Worm (Caenorhabditis elegans) whole organism, early embryonic: ENCODE data around the gene F39G3.4.

ENCODE experiments used
- F13C5.2 ChIP-seq: sonication (generic microtip); optimal IDR thresholded peaks from 2 replicates; lab custom pipeline; 2017; ENCODE audit warnings: mild to moderate bottlenecking, missing genetic modification characterization, inconsistent platforms, missing compliant biosample characterization
- aly-1 ChIP-seq: sonication (generic microtip); optimal IDR thresholded peaks from 2 replicates; lab custom pipeline; 2016; ENCODE audit warnings: missing genetic modification characterization, missing compliant biosample characterization
- ama-1 ChIP-seq: fragments of 150-350 bp; optimal IDR thresholded peaks from 2 replicates; lab custom pipeline; 2014
- ceh-36 ChIP-seq: sonication (generic microtip); optimal IDR thresholded peaks from 2 replicates; lab custom pipeline; 2016; ENCODE audit warnings: missing genetic modification characterization, inconsistent platforms, missing compliant biosample characterization
- ets-7 ChIP-seq: sonication (generic microtip); optimal IDR thresholded peaks from 2 replicates; lab custom pipeline; 2016; ENCODE audit warnings: missing genotype, missing genetic modification characterization, missing compliant biosample characterization
- flt-1 ChIP-seq: fragments of 200-800 bp; sonication (Bioruptor generic); IDR thresholded peaks from 2 replicates; pipeline ENCODE4 v1.3.6; 2022; ENCODE audit warnings: missing genetic modification characterization, missing compliant biosample characterization
- hmbx-1 ChIP-seq: sonication (generic microtip); optimal IDR thresholded peaks from 2 replicates; lab custom pipeline; 2016; ENCODE audit warnings: mild to moderate bottlenecking, missing genetic modification characterization, missing compliant biosample characterization
- pes-1 ChIP-seq: fragments of 200-800 bp; sonication (Bioruptor generic); IDR thresholded peaks from 2 replicates; pipeline ENCODE4 v1.3.6; 2022; ENCODE audit warnings: missing genetic modification reagents, missing genetic modification characterization, missing compliant biosample characterization
- scrt-1 ChIP-seq: fragments of 200-800 bp; sonication (Bioruptor generic); IDR thresholded peaks from 2 replicates; pipeline ENCODE4 v1.3.6; 2022; ENCODE audit warnings: missing genetic modification characterization, missing compliant biosample characterization
- sea-1 ChIP-seq: fragments of 200-800 bp; sonication (Bioruptor generic); conservative IDR thresholded peaks from 2 replicates; pipeline ENCODE4 v1.3.6; 2022; ENCODE audit warnings: missing genetic modification characterization, missing compliant biosample characterization
- tbx-11 ChIP-seq: fragments of 200-800 bp; sonication (Bioruptor generic); IDR thresholded peaks from 2 replicates; pipeline ENCODE4 v1.3.6; 2022; ENCODE audit warnings: missing genetic modification characterization, missing compliant biosample characterization
- tbx-37 ChIP-seq: fragments of 200-800 bp; sonication (Bioruptor generic); conservative IDR thresholded peaks from 2 replicates; pipeline ENCODE4 v1.3.6; 2022; ENCODE audit warnings: missing genetic modification reagents, missing genetic modification characterization, missing compliant biosample characterization
- tra-4 ChIP-seq: sonication (generic microtip); optimal IDR thresholded peaks from 2 replicates; lab custom pipeline; 2017; ENCODE audit warnings: missing genetic modification characterization, missing compliant biosample characterization

DNA sequence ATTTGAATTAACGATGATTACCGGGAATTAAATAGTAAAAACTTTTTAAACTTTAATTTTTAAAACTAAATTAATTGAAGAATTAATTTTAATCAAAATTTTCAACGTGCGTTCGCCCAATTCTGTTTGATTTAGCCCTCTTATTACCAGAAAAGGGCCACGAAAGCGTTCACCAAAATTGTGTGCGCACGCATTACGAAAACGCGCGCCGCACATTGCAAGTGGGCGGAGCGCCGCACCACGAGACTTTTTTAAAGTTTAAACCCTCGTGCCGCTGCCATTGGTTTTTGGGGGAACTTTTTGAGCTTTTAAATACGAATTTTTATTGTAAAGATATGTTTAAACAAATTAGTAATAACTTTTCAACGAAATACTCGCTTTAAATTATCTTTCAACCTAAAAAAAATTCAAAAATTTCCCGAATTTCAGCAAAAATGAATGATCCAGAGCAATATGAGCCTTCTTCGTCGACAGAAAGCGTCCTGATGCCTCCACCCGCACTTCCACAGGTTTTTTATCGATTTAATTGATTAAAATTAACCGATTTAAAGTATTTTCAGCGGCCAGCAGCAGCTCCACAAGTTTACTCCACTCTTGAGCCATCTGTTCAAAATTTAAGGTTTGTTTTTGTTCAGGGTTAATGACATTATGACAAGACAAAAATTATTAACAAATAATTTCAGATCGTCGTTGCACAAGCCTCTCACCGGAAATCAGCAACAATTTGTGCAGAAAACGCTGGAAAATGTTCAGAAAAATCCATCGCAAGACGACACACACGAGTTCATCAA is 37.7 kb upstream of the F39G3.4 start, which contains the start of gene taf-10:
- no peak for TF ChIP-seq sea-1 (GFP tag; lab: Robert Waterston, UW)
- no peak for TF ChIP-seq tra-4 (tag; lab: Kevin White, UChicago)
- TF ChIP-seq flt-1 (GFP tag; lab: Robert Waterston, UW), result no peak
- no peak for TF ChIP-seq tbx-37
- no peak for TF ChIP-seq tbx-11 (GFP tag; lab: Robert Waterston, UW)
- no peak for TF ChIP-seq scrt-1 (GFP tag; lab: Robert Waterston, UW)
- TF ChIP-seq pes-1 (GFP tag; lab: Robert Waterston, UW), result no peak
- TF ChIP-seq aly-1, result no peak
- TF ChIP-seq ama-1 (lab: Kevin White, UChicago), result no peak
- no peak for TF ChIP-seq hmbx-1 (tag; lab: Kevin White, UChicago)
- TF ChIP-seq F13C5.2, result peak; percentile 54
- TF ChIP-seq ceh-36 (tag; lab: Kevin White, UChicago), result no peak
- no peak for TF ChIP-seq ets-7 (tag; lab: Kevin White, UChicago)
